Fruit fly (Drosophila melanogaster) whole organism, embryonic: ENCODE results near the gene CG32650.

ENCODE experiments used
- ATbp ChIP-seq: fragments of 200-800 bp; sonication (Bioruptor generic); optimal IDR thresholded peaks from 2 replicates; lab custom pipeline; 2017; ENCODE audit warnings: missing biosample characterization, mild to moderate bottlenecking, missing genetic modification characterization, missing genetic modification reagents
- BEAF-32 ChIP-seq: fragments of 200-800 bp; sonication (Bioruptor generic); optimal IDR thresholded peaks from 3 replicates; lab custom pipeline; 2017; ENCODE audit warnings: missing biosample characterization, missing genetic modification characterization, mild to moderate bottlenecking, moderate library complexity, missing genetic modification reagents
- CG10543 ChIP-seq: fragments of 200-800 bp; sonication (Bioruptor generic); optimal IDR thresholded peaks from 3 replicates; lab custom pipeline; 2017; ENCODE audit warnings: missing biosample characterization, mild to moderate bottlenecking, missing genetic modification characterization, moderate library complexity
- CG11504 ChIP-seq: fragments of 200-800 bp; sonication (Bioruptor generic); optimal IDR thresholded peaks from 3 replicates; lab custom pipeline; 2019; ENCODE audit warnings: missing biosample characterization, mild to moderate bottlenecking, missing genetic modification characterization, moderate library complexity
- CG11695 ChIP-seq: fragments of 200-800 bp; sonication (Bioruptor generic); IDR thresholded peaks from 3 replicates; pipeline ENCODE4 v1.3.6; 2022; ENCODE audit warnings: missing biosample characterization, missing genetic modification characterization
- CG1233 ChIP-seq: fragments of 200-800 bp; sonication (Bioruptor generic); optimal IDR thresholded peaks from 4 replicates; lab custom pipeline; 2018; ENCODE audit warnings: missing biosample characterization, mild to moderate bottlenecking, missing genetic modification characterization
- CG14014 ChIP-seq: fragments of 200-800 bp; sonication (Bioruptor generic); IDR thresholded peaks from 2 replicates; pipeline ENCODE4 v1.3.6; 2022; ENCODE audit warnings: missing biosample characterization, missing genetic modification characterization
- CG14860 ChIP-seq: fragments of 200-800 bp; sonication (Bioruptor generic); IDR thresholded peaks from 3 replicates; pipeline ENCODE4 v1.3.6; 2022; ENCODE audit warnings: missing biosample characterization, missing genetic modification characterization; ENCODE audit not compliant: partially characterized antibody
- CG15269 ChIP-seq: fragments of 200-800 bp; sonication (Bioruptor generic); optimal IDR thresholded peaks from 2 replicates; lab custom pipeline; 2018; ENCODE audit warnings: missing biosample characterization, mild to moderate bottlenecking, missing genetic modification characterization, moderate library complexity
- CG17912 ChIP-seq: fragments of 200-800 bp; sonication (Bioruptor generic); optimal IDR thresholded peaks from 2 replicates; lab custom pipeline; 2018; ENCODE audit warnings: missing biosample characterization, mild to moderate bottlenecking, missing genetic modification characterization
- CG34224 ChIP-seq: fragments of 200-800 bp; sonication (Bioruptor generic); IDR thresholded peaks from 3 replicates; pipeline ENCODE4 v1.3.6; 2022; ENCODE audit warnings: missing biosample characterization, missing genetic modification characterization; ENCODE audit not compliant: partially characterized antibody
- CG3847 ChIP-seq: fragments of 200-800 bp; sonication (Bioruptor generic); IDR thresholded peaks from 2 replicates; pipeline ENCODE4 v1.3.6; 2022; ENCODE audit warnings: missing biosample characterization, missing genetic modification characterization
- CG8359 ChIP-seq: fragments of 200-800 bp; sonication (Bioruptor generic); optimal IDR thresholded peaks from 2 replicates; lab custom pipeline; 2017; ENCODE audit warnings: missing biosample characterization, mild to moderate bottlenecking, missing genetic modification characterization, borderline replicate concordance
- CG9609 ChIP-seq: fragments of 200-800 bp; sonication (Bioruptor generic); optimal IDR thresholded peaks from 3 replicates; lab custom pipeline; 2016; ENCODE audit warnings: missing biosample characterization, missing genetic modification characterization
- CG9876 ChIP-seq: fragments of 200-800 bp; sonication (Bioruptor generic); optimal IDR thresholded peaks from 2 replicates; lab custom pipeline; 2016; ENCODE audit warnings: missing biosample characterization, missing genetic modification characterization
- E2f1 ChIP-seq: fragments of 200-800 bp; sonication (Bioruptor generic); IDR thresholded peaks from 2 replicates; pipeline ENCODE4 v1.3.6; 2022; ENCODE audit warnings: missing biosample characterization, missing genetic modification characterization
- Fer1 ChIP-seq: fragments of 200-800 bp; sonication (Bioruptor generic); optimal IDR thresholded peaks from 2 replicates; lab custom pipeline; 2017; ENCODE audit warnings: missing biosample characterization, mild to moderate bottlenecking, missing genetic modification characterization
- Gsc ChIP-seq: fragments of 200-800 bp; sonication (Bioruptor generic); IDR thresholded peaks from 2 replicates; pipeline ENCODE4 v1.3.6; 2022; ENCODE audit warnings: missing biosample characterization, missing genetic modification characterization
- Kr ChIP-seq: fragments of 200-800 bp; sonication (Bioruptor generic); optimal IDR thresholded peaks from 2 replicates; lab custom pipeline; 2017; ENCODE audit warnings: missing biosample characterization, mild to moderate bottlenecking, missing genetic modification characterization
- MBD-R2 ChIP-seq: fragments of 200-800 bp; sonication (Bioruptor generic); IDR thresholded peaks from 2 replicates; pipeline ENCODE4 v1.3.6; 2022; ENCODE audit warnings: missing biosample characterization, missing genetic modification characterization
- Myb ChIP-seq: fragments of 200-800 bp; sonication (Bioruptor generic); optimal IDR thresholded peaks from 2 replicates; lab custom pipeline; 2016; ENCODE audit warnings: missing biosample characterization, missing genetic modification characterization
- Nf-YA ChIP-seq: fragments of 200-800 bp; sonication (Bioruptor generic); IDR thresholded peaks from 2 replicates; pipeline ENCODE4 v1.3.6; 2022; ENCODE audit warnings: missing biosample characterization, missing genetic modification characterization
- PHDP ChIP-seq: fragments of 200-800 bp; sonication (Bioruptor generic); optimal IDR thresholded peaks from 3 replicates; lab custom pipeline; 2018; ENCODE audit warnings: missing biosample characterization, mild to moderate bottlenecking, missing genetic modification characterization, moderate library complexity
- Ssrp ChIP-seq: fragments of 200-800 bp; sonication (Bioruptor generic); optimal IDR thresholded peaks from 2 replicates; lab custom pipeline; 2018; ENCODE audit warnings: missing biosample characterization, mild to moderate bottlenecking, missing genetic modification characterization, moderate library complexity
- Stat92E ChIP-seq, 3 experiments: fragments of >200 bp in 2 of 3; fragments of 200-800 bp in 1 of 3; sonication (Bioruptor generic) in 1 of 3; optimal IDR thresholded peaks; 2 replicates each; lab custom pipeline; 2017 to 2019; ENCODE audit warnings: missing biosample characterization in 3 of 3, missing genetic modification characterization in 3 of 3, mild to moderate bottlenecking in 1 of 3, moderate library complexity in 1 of 3
- Taf1 ChIP-seq: fragments of 200-800 bp; sonication (Bioruptor generic); IDR thresholded peaks from 2 replicates; pipeline ENCODE4 v1.3.6; 2022; ENCODE audit warnings: missing biosample characterization, missing genetic modification characterization
- amos ChIP-seq: fragments of 200-800 bp; sonication (Bioruptor generic); IDR thresholded peaks from 2 replicates; pipeline ENCODE4 v1.3.6; 2022; ENCODE audit warnings: missing biosample characterization, missing genetic modification characterization; ENCODE audit not compliant: partially characterized antibody
- aop ChIP-seq: fragments of 200-800 bp; sonication (Bioruptor generic); IDR thresholded peaks from 2 replicates; pipeline ENCODE4 v1.3.6; 2022; ENCODE audit warnings: missing biosample characterization, missing genetic modification characterization
- ap ChIP-seq: fragments of 200-800 bp; sonication (Bioruptor generic); IDR thresholded peaks from 2 replicates; pipeline ENCODE4 v1.3.6; 2022; ENCODE audit warnings: missing biosample characterization, missing genetic modification characterization
- ara ChIP-seq: fragments of 200-800 bp; sonication (Bioruptor generic); IDR thresholded peaks from 2 replicates; pipeline ENCODE4 v1.3.6; 2022; ENCODE audit warnings: missing biosample characterization, missing genetic modification characterization
- cas ChIP-seq: fragments of 200-800 bp; sonication (Bioruptor generic); IDR thresholded peaks from 2 replicates; pipeline ENCODE4 v1.3.6; 2022; ENCODE audit warnings: missing biosample characterization, missing genetic modification characterization
- chm ChIP-seq: fragments of 200-800 bp; sonication (Bioruptor generic); IDR thresholded peaks from 2 replicates; pipeline ENCODE4 v1.3.6; 2022; ENCODE audit warnings: missing biosample characterization, missing genetic modification characterization
- da ChIP-seq: fragments of 200-800 bp; sonication (Bioruptor generic); optimal IDR thresholded peaks from 2 replicates; lab custom pipeline; 2016; ENCODE audit warnings: missing biosample characterization, missing genetic modification characterization
- dm ChIP-seq: fragments of 200-800 bp; sonication (Bioruptor generic); optimal IDR thresholded peaks from 3 replicates; lab custom pipeline; 2016; ENCODE audit warnings: missing biosample characterization, missing genetic modification characterization
- esg ChIP-seq: fragments of 200-800 bp; sonication (Bioruptor generic); conservative IDR thresholded peaks from 2 replicates; pipeline ENCODE4 v1.3.6; 2022; ENCODE audit warnings: missing biosample characterization, missing genetic modification characterization
- gsb-n ChIP-seq: fragments of 200-800 bp; sonication (Bioruptor generic); optimal IDR thresholded peaks from 3 replicates; lab custom pipeline; 2018; ENCODE audit warnings: missing biosample characterization, mild to moderate bottlenecking, missing genetic modification characterization
- jigr1 ChIP-seq: fragments of 200-800 bp; sonication (Bioruptor generic); IDR thresholded peaks from 3 replicates; pipeline ENCODE4 v1.3.6; 2022; ENCODE audit warnings: missing biosample characterization, missing genetic modification characterization
- lbe ChIP-seq: fragments of 200-800 bp; sonication (Bioruptor generic); optimal IDR thresholded peaks from 2 replicates; lab custom pipeline; 2016; ENCODE audit warnings: missing biosample characterization, mild to moderate bottlenecking, missing genetic modification characterization
- pfk ChIP-seq: fragments of 200-800 bp; sonication (Bioruptor generic); optimal IDR thresholded peaks from 2 replicates; lab custom pipeline; 2018; ENCODE audit warnings: missing biosample characterization, mild to moderate bottlenecking, missing genetic modification characterization, moderate library complexity
- ranshi ChIP-seq: fragments of 200-800 bp; sonication (Bioruptor generic); IDR thresholded peaks from 2 replicates; pipeline ENCODE4 v1.3.6; 2022; ENCODE audit warnings: missing biosample characterization, missing genetic modification characterization
- ro ChIP-seq: fragments of 200-800 bp; sonication (Bioruptor generic); IDR thresholded peaks from 2 replicates; pipeline ENCODE4 v1.3.6; 2022; ENCODE audit warnings: missing biosample characterization, missing genetic modification characterization
- sd ChIP-seq: fragments of 200-800 bp; sonication (Bioruptor generic); optimal IDR thresholded peaks from 3 replicates; lab custom pipeline; 2018; ENCODE audit warnings: missing biosample characterization, mild to moderate bottlenecking, missing genetic modification characterization, moderate library complexity
- sima ChIP-seq: fragments of 200-800 bp; sonication (Bioruptor generic); optimal IDR thresholded peaks from 2 replicates; lab custom pipeline; 2016; ENCODE audit warnings: missing biosample characterization, missing genetic modification characterization
- slou ChIP-seq: fragments of 200-800 bp; sonication (Bioruptor generic); optimal IDR thresholded peaks from 3 replicates; lab custom pipeline; 2016; ENCODE audit warnings: missing biosample characterization, missing genetic modification characterization
- sna ChIP-seq: fragments of 200-800 bp; sonication (Bioruptor generic); IDR thresholded peaks from 2 replicates; pipeline ENCODE4 v1.3.6; 2022; ENCODE audit warnings: missing biosample characterization, missing genetic modification characterization; ENCODE audit not compliant: partially characterized antibody
- trem ChIP-seq: fragments of 200-800 bp; optimal IDR thresholded peaks from 3 replicates; lab custom pipeline; 2019; ENCODE audit warnings: missing biosample characterization, mild to moderate bottlenecking, missing genetic modification characterization, moderate library complexity
- vvl ChIP-seq: fragments of 200-800 bp; sonication (Bioruptor generic); IDR thresholded peaks from 2 replicates; pipeline ENCODE4 v1.3.6; 2022; ENCODE audit warnings: missing biosample characterization, missing genetic modification characterization
- yki ChIP-seq: fragments of >200 bp; optimal IDR thresholded peaks from 3 replicates; lab custom pipeline; 2018
- z ChIP-seq: fragments of 200-800 bp; sonication (Bioruptor generic); IDR thresholded peaks from 3 replicates; pipeline ENCODE4 v1.3.6; 2022; ENCODE audit warnings: missing biosample characterization, missing genetic modification characterization
- zen2 ChIP-seq: fragments of 200-800 bp; sonication (Bioruptor generic); IDR thresholded peaks from 3 replicates; pipeline ENCODE4 v1.3.6; 2022; ENCODE audit warnings: missing biosample characterization, missing genetic modification characterization; ENCODE audit not compliant: partially characterized antibody

CG32650 gene

dm6 chrX:12896393-12896792 lies 2.1 kb downstream of the CG32650 start (continued):
- TF ChIP-seq zen2 (no peak), da (GFP tag; lab: Kevin White, UChicago) (no peak), CG11695 (GFP tag; lab: Robert Waterston, UW) (no peak), Stat92E (GFP tag; optimal IDR thresholded peaks at IDR 0.05; lab: Kevin White, UChicago) (no peak)

DNA sequence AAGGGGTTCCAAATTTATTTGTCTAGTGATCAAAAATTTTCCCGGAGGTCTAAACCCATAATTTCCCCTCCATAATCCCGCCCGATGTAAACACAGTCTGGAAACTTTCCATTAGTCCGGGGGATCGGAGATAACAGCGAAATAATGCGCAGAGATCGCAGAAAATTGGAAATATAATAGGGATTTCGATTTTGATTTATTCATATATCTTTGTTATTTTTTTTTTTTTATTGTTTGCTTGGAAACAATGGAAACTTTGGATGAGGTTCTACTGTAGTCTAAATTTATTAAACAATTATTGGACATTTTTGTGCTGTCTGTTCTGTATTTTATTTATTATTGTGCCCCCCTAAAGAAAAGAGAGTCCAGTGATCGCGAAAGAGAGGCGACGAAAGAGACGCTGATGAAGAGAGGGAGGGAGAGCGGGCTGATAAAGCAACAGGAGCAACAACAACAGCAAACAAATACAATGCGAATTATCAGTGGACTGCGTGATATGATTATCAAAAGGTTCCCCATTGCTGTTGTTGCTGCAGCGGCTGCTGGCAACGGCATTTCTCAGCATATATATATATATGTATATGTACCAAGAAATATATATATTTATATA lies 3.2 kb downstream of the CG32650 start:
- TF ChIP-seq BEAF-32 (GFP tag; lab: Kevin White, UChicago) (no peak), gsb-n (tag; lab: Kevin White, UChicago) (no peak), sd (tag; lab: Kevin White, UChicago) (no peak), CG15269 (tag; lab: Kevin White, UChicago) (no peak), PHDP (tag; lab: Kevin White, UChicago) (peak; percentile 19), CG8359 (GFP tag; lab: Kevin White, UChicago) (no peak), CG9609 (GFP tag; lab: Kevin White, UChicago) (no peak), dm (GFP tag; lab: Kevin White, UChicago) (no peak), aop (no peak), CG34224 (GFP tag; lab: Robert Waterston, UW) (no peak), Kr (no peak), CG14860 (GFP tag; lab: Robert Waterston, UW) (no peak), ranshi (no peak), esg (no peak), CG11504 (tag; lab: Kevin White, UChicago) (peak; percentile 0), cas (no peak), CG1233 (GFP tag; lab: Kevin White, UChicago) (no peak), yki (no peak), vvl (GFP tag; lab: Robert Waterston, UW) (no peak), z (GFP tag; lab: Robert Waterston, UW) (no peak), CG3847 (GFP tag; lab: Robert Waterston, UW) (no peak), Gsc (GFP tag; lab: Robert Waterston, UW) (no peak), trem (tag; lab: Kevin White, UChicago) (no peak), sna (GFP tag; lab: Robert Waterston, UW) (no peak), chm (GFP tag; lab: Robert Waterston, UW) (no peak), Ssrp (tag; lab: Kevin White, UChicago) (no peak), ap (GFP tag; lab: Robert Waterston, UW) (no peak), E2f1 (GFP tag; lab: Robert Waterston, UW) (no peak), Myb (no peak), CG9876 (GFP tag; lab: Kevin White, UChicago) (no peak), MBD-R2 (GFP tag; lab: Robert Waterston, UW) (no peak), Fer1 (GFP tag; lab: Kevin White, UChicago) (no peak), ATbp (GFP tag; lab: Kevin White, UChicago) (no peak), ara (GFP tag; lab: Robert Waterston, UW) (no peak), CG14014 (GFP tag; lab: Robert Waterston, UW) (0 out of 2 replicates have a peak, but pooled peaks have one; percentile 16), slou (GFP tag; lab: Kevin White, UChicago) (no peak), pfk (GFP tag; lab: Kevin White, UChicago) (no peak), sima (GFP tag; lab: Kevin White, UChicago) (no peak), Nf-YA (no peak), amos (GFP tag; lab: Robert Waterston, UW) (no peak), ro (GFP tag; lab: Robert Waterston, UW) (no peak), Taf1 (GFP tag; lab: Robert Waterston, UW) (no peak), CG10543 (no peak), jigr1 (GFP tag; lab: Robert Waterston, UW) (no peak), CG17912 (GFP tag; lab: Kevin White, UChicago) (no peak), lbe (GFP tag; lab: Kevin White, UChicago) (no peak)
